Fruit fly (Drosophila melanogaster): ENCODE data around the gene CG3847.

The CG3847 gene

dm6 chrX:6316858-6317474 is 29.9 kb upstream of the CG3847 start (continued):
- no peak for TF ChIP-seq CG15479 (GFP tag; optimal IDR thresholded peaks at IDR 0.05)
- TF ChIP-seq Kr (GFP tag; optimal IDR thresholded peaks at IDR 0.05), result no peak
- TF ChIP-seq CG12942 (GFP tag; optimal IDR thresholded peaks at IDR 0.05), result no peak
- no peak for TF ChIP-seq Jarid2 (GFP tag; optimal IDR thresholded peaks at IDR 0.05)
- TF ChIP-seq CG14860 (GFP tag; IDR thresholded peaks at IDR 0.05; ENCODE audit: partially characterized antibody), result no peak
- peak; percentile 39 for TF ChIP-seq mirr (GFP tag; optimal IDR thresholded peaks at IDR 0.05)
- peak; percentile 78 for TF ChIP-seq CG14014 (GFP tag; IDR thresholded peaks at IDR 0.05)
- TF ChIP-seq cas (GFP tag; IDR thresholded peaks at IDR 0.05), result no peak
- no peak for TF ChIP-seq hb (GFP tag; IDR thresholded peaks at IDR 0.05; ENCODE audit: partially characterized antibody)
- no peak for TF ChIP-seq fru (optimal IDR thresholded peaks at IDR 0.05)
- TF ChIP-seq fd96Cb (tag; optimal IDR thresholded peaks at IDR 0.05), result peak; percentile 42
- no peak for TF ChIP-seq CG6791 (GFP tag; IDR thresholded peaks at IDR 0.05; ENCODE audit: partially characterized antibody)
- no peak for TF ChIP-seq CG5245 (GFP tag; optimal IDR thresholded peaks at IDR 0.05)
- TF ChIP-seq Lim3 (GFP tag; IDR thresholded peaks at IDR 0.05), result no peak
- TF ChIP-seq ken (GFP tag; IDR thresholded peaks at IDR 0.05), result peak; percentile 54; the same call in 2 of the 3 replicates
- TF ChIP-seq Opbp (GFP tag; IDR thresholded peaks at IDR 0.05; ENCODE audit: partially characterized antibody), result no peak
- no peak for TF ChIP-seq nom (GFP tag; optimal IDR thresholded peaks at IDR 0.05)
- TF ChIP-seq stc (GFP tag; IDR thresholded peaks at IDR 0.05), result peak; percentile 68
- TF ChIP-seq al (GFP tag; IDR thresholded peaks at IDR 0.05), result peak; percentile 48; the same call in 1 of the 2 replicates
- no peak for TF ChIP-seq CG12155 (GFP tag; optimal IDR thresholded peaks at IDR 0.05)
- TF ChIP-seq Chrac-16 (GFP tag; optimal IDR thresholded peaks at IDR 0.05), result peak; percentile 18
- TF ChIP-seq sqz (GFP tag; optimal IDR thresholded peaks at IDR 0.05), result no peak
- no peak for TF ChIP-seq gsb-n (tag; optimal IDR thresholded peaks at IDR 0.05)
- TF ChIP-seq CG5180 (GFP tag; optimal IDR thresholded peaks at IDR 0.05), result peak; percentile 23
- TF ChIP-seq CG6813 (GFP tag; optimal IDR thresholded peaks at IDR 0.05), result peak; percentile 75
- peak; percentile 67 for TF ChIP-seq CG17385 (GFP tag; optimal IDR thresholded peaks at IDR 0.05)
- peak; percentile 57 for TF ChIP-seq CG9727 (GFP tag; optimal IDR thresholded peaks at IDR 0.05)
- TF ChIP-seq CG13624 (GFP tag; optimal IDR thresholded peaks at IDR 0.05), result peak; percentile 34
- peak; percentile 70 for TF ChIP-seq ranshi (GFP tag; IDR thresholded peaks at IDR 0.05)
- TF ChIP-seq run (tag; optimal IDR thresholded peaks at IDR 0.05), result no peak
- TF ChIP-seq CG8388 (GFP tag; optimal IDR thresholded peaks at IDR 0.05), result peak; percentile 32
- TF ChIP-seq CG8944 (GFP tag; optimal IDR thresholded peaks at IDR 0.05), result peak; percentile 36
- no peak for TF ChIP-seq zen2 (GFP tag; IDR thresholded peaks at IDR 0.05; ENCODE audit: partially characterized antibody)
- no peak for TF ChIP-seq CG13287 (GFP tag; IDR thresholded peaks at IDR 0.05; ENCODE audit: partially characterized antibody)
- TF ChIP-seq HLHmδ (GFP tag; optimal IDR thresholded peaks at IDR 0.05), result no peak
- peak; percentile 82 for TF ChIP-seq Rfx (GFP tag; IDR thresholded peaks at IDR 0.05)
- TF ChIP-seq inv (GFP tag; IDR thresholded peaks at IDR 0.05; ENCODE audit: partially characterized antibody), result no peak
- TF ChIP-seq chif (GFP tag; optimal IDR thresholded peaks at IDR 0.05), result peak in 1 of 2 experiments; percentile 33
- no peak for TF ChIP-seq Side (GFP tag; optimal IDR thresholded peaks at IDR 0.05)
- TF ChIP-seq gro (GFP tag; optimal IDR thresholded peaks at IDR 0.05), result peak; percentile 65
- no peak for TF ChIP-seq NK7.1 (GFP tag; optimal IDR thresholded peaks at IDR 0.05)
- TF ChIP-seq CG15514 (GFP tag; optimal IDR thresholded peaks at IDR 0.05), result peak; percentile 55
- no peak for TF ChIP-seq NC2β (GFP tag; optimal IDR thresholded peaks at IDR 0.05)
- no peak for TF ChIP-seq jigr1 (GFP tag; IDR thresholded peaks at IDR 0.05)
- TF ChIP-seq ERR (GFP tag; optimal IDR thresholded peaks at IDR 0.05), result no peak
- peak; percentile 18 for TF ChIP-seq maf-S (GFP tag; optimal IDR thresholded peaks at IDR 0.05)
- TF ChIP-seq CG11696 (GFP tag; IDR thresholded peaks at IDR 0.05), result peak; percentile 72
- TF ChIP-seq Hr39 (optimal IDR thresholded peaks at IDR 0.05), result no peak
- TF ChIP-seq twi (tag; optimal IDR thresholded peaks at IDR 0.05), result no peak
- TF ChIP-seq CG6272 (GFP tag; IDR thresholded peaks at IDR 0.05), result no peak
